Worm (Caenorhabditis elegans) whole organism, L2 larva: ENCODE measurements around the gene fzr-1.

Experiments
- C34F6.9 ChIP-seq: fragments of 150-350 bp; optimal IDR thresholded peaks from 2 replicates; lab custom pipeline; 2014; ENCODE audit warnings: missing biosample characterization, missing genetic modification characterization
- F13H6.1 ChIP-seq: sonication (generic microtip); optimal IDR thresholded peaks from 2 replicates; lab custom pipeline; 2016; ENCODE audit warnings: missing genetic modification characterization, missing compliant biosample characterization
- ZK546.5 ChIP-seq: sonication (generic microtip); optimal IDR thresholded peaks from 2 replicates; lab custom pipeline; 2017; ENCODE audit warnings: missing biosample characterization, missing genetic modification characterization
- aly-2 ChIP-seq: fragments of 150-350 bp; optimal IDR thresholded peaks from 2 replicates; lab custom pipeline; 2014; ENCODE audit warnings: missing biosample characterization, missing genetic modification characterization
- blmp-1 ChIP-seq: sonication (generic microtip); optimal IDR thresholded peaks from 2 replicates; lab custom pipeline; 2017; ENCODE audit warnings: missing genetic modification characterization, mild to moderate bottlenecking, missing compliant biosample characterization, antibody characterized with exemption, moderate library complexity; ENCODE audit not compliant: insufficient read depth
- crh-2 ChIP-seq: sonication (generic microtip); optimal IDR thresholded peaks from 2 replicates; lab custom pipeline; 2017; ENCODE audit warnings: missing biosample characterization, missing genetic modification characterization
- dmd-4 ChIP-seq: sonication (generic microtip); optimal IDR thresholded peaks from 2 replicates; lab custom pipeline; 2017; ENCODE audit warnings: missing biosample characterization, missing genetic modification characterization
- egl-27 ChIP-seq: sonication (generic microtip); optimal IDR thresholded peaks from 3 replicates; lab custom pipeline; 2017; ENCODE audit warnings: missing biosample characterization, missing genetic modification reagents, missing genetic modification characterization
- elt-1 ChIP-seq: fragments of 150-350 bp; optimal IDR thresholded peaks from 2 replicates; lab custom pipeline; 2014; ENCODE audit warnings: missing biosample characterization, missing genetic modification characterization
- elt-3 ChIP-seq: sonication (generic microtip); optimal IDR thresholded peaks from 2 replicates; lab custom pipeline; 2017; ENCODE audit warnings: missing biosample characterization, missing genetic modification characterization
- fos-1 ChIP-seq: fragments of 150-350 bp; optimal IDR thresholded peaks from 2 replicates; lab custom pipeline; 2014; ENCODE audit warnings: missing biosample characterization, missing genetic modification characterization
- lin-11 ChIP-seq: fragments of 150-350 bp; sonication (generic microtip); optimal IDR thresholded peaks from 2 replicates; lab custom pipeline; 2014; ENCODE audit warnings: missing biosample characterization, missing genetic modification characterization, inconsistent platforms, mixed read lengths
- lin-13 ChIP-seq: fragments of 150-350 bp; optimal IDR thresholded peaks from 2 replicates; lab custom pipeline; 2014; ENCODE audit warnings: missing biosample characterization, missing genetic modification reagents, missing genetic modification characterization
- lsy-2 ChIP-seq, 2 experiments: fragments of 150-350 bp in 1 of 2; sonication (generic microtip) in 1 of 2; optimal IDR thresholded peaks; 2 replicates each; lab custom pipeline; 2014 to 2017; ENCODE audit warnings: missing biosample characterization in 2 of 2, missing genetic modification characterization in 2 of 2
- mab-5 ChIP-seq: fragments of 150-350 bp; optimal IDR thresholded peaks from 2 replicates; lab custom pipeline; 2014; ENCODE audit warnings: missing biosample characterization, missing genetic modification characterization
- mdl-1 ChIP-seq, 2 experiments: fragments of 150-350 bp in 1 of 2; sonication (generic microtip) in 1 of 2; optimal IDR thresholded peaks; 2 replicates each; lab custom pipeline; 2017; ENCODE audit warnings: missing biosample characterization in 2 of 2, missing genetic modification characterization in 2 of 2
- nhr-11 ChIP-seq: fragments of 150-350 bp; optimal IDR thresholded peaks from 2 replicates; lab custom pipeline; 2014; ENCODE audit warnings: missing biosample characterization, missing genetic modification characterization
- nhr-12 ChIP-seq: fragments of 150-350 bp; optimal IDR thresholded peaks from 2 replicates; lab custom pipeline; 2014; ENCODE audit warnings: missing biosample characterization, missing genetic modification characterization
- nhr-21 ChIP-seq: fragments of 150-350 bp; optimal IDR thresholded peaks from 2 replicates; lab custom pipeline; 2014; ENCODE audit warnings: missing biosample characterization, missing genetic modification characterization
- nhr-25 ChIP-seq: fragments of 150-350 bp; sonication (generic microtip); optimal IDR thresholded peaks from 3 replicates; lab custom pipeline; 2014; ENCODE audit warnings: missing biosample characterization, missing genetic modification characterization
- nhr-6 ChIP-seq: fragments of 150-350 bp; optimal IDR thresholded peaks from 2 replicates; lab custom pipeline; 2014; ENCODE audit warnings: missing biosample characterization, missing genetic modification characterization
- nhr-77 ChIP-seq: fragments of 150-350 bp; optimal IDR thresholded peaks from 2 replicates; lab custom pipeline; 2014; ENCODE audit warnings: missing biosample characterization, missing genetic modification characterization
- sma-3 ChIP-seq: sonication (generic microtip); optimal IDR thresholded peaks from 2 replicates; lab custom pipeline; 2016; ENCODE audit warnings: missing genetic modification reagents, missing genetic modification characterization, missing compliant biosample characterization
- sma-9 ChIP-seq, 2 experiments: fragments of 150-350 bp in 1 of 2; sonication (generic microtip) in 1 of 2; optimal IDR thresholded peaks; 2 replicates each; lab custom pipeline; 2014 to 2016; ENCODE audit warnings: missing genetic modification characterization in 2 of 2, mild to moderate bottlenecking in 1 of 2, missing biosample characterization in 1 of 2, missing compliant biosample characterization in 1 of 2, missing genetic modification reagents in 1 of 2, moderate library complexity in 1 of 2
- snpc-4 ChIP-seq: fragments of 150-350 bp; optimal IDR thresholded peaks from 2 replicates; lab custom pipeline; 2014; ENCODE audit warnings: missing biosample characterization, missing genetic modification characterization
- unc-39 ChIP-seq: fragments of 150-350 bp; optimal IDR thresholded peaks from 2 replicates; lab custom pipeline; 2014; ENCODE audit warnings: missing biosample characterization, missing genetic modification characterization
- unc-55 ChIP-seq: fragments of 150-350 bp; sonication (generic microtip); optimal IDR thresholded peaks from 3 replicates; lab custom pipeline; 2014; ENCODE audit warnings: missing biosample characterization, missing genetic modification reagents, missing genetic modification characterization
- unc-62 ChIP-seq: fragments of 150-350 bp; optimal IDR thresholded peaks from 2 replicates; lab custom pipeline; 2014; ENCODE audit warnings: missing biosample characterization, missing genetic modification reagents, missing genetic modification characterization
- zag-1 ChIP-seq: fragments of 150-350 bp; optimal IDR thresholded peaks from 2 replicates; lab custom pipeline; 2014; ENCODE audit warnings: missing biosample characterization, missing genetic modification characterization
- ztf-1 ChIP-seq: fragments of 200-800 bp; sonication (Bioruptor generic); conservative IDR thresholded peaks from 2 replicates; pipeline ENCODE4 v1.3.6; 2022; ENCODE audit warnings: missing genetic modification characterization, missing compliant biosample characterization
- ztf-11 ChIP-seq: sonication (generic microtip); optimal IDR thresholded peaks from 2 replicates; lab custom pipeline; 2017; ENCODE audit warnings: missing biosample characterization, missing genetic modification characterization
- ztf-4 ChIP-seq: fragments of 150-350 bp; optimal IDR thresholded peaks from 2 replicates; lab custom pipeline; 2014; ENCODE audit warnings: missing biosample characterization, missing genetic modification characterization

fzr-1 gene

ce11 chrII:9684175-9684574 is 39.9 kb upstream of the fzr-1 start:
- no peak for TF ChIP-seq ztf-11 (tag; lab: Kevin White, UChicago)

- no peak for TF ChIP-seq nhr-25
- TF ChIP-seq blmp-1 (tag; lab: Kevin White, UChicago) = no peak
- TF ChIP-seq lsy-2 (tag; optimal IDR thresholded peaks at IDR 0.05; lab: Kevin White, UChicago) = no peak
- TF ChIP-seq nhr-6 (tag; lab: Kevin White, UChicago) = no peak
- no peak for TF ChIP-seq fos-1
- no peak for TF ChIP-seq nhr-21 (tag; lab: Kevin White, UChicago)
- TF ChIP-seq crh-2 (tag; lab: Kevin White, UChicago) = no peak
- no peak for TF ChIP-seq aly-2
- TF ChIP-seq ztf-1 (GFP tag; lab: Robert Waterston, UW) = no peak
- no peak for TF ChIP-seq nhr-77 (tag; lab: Kevin White, UChicago)
- no peak for TF ChIP-seq nhr-11
- TF ChIP-seq F13H6.1 = no peak
- TF ChIP-seq ZK546.5 (tag; lab: Kevin White, UChicago) = no peak
- TF ChIP-seq unc-55 = no peak
- TF ChIP-seq C34F6.9 = no peak
- no peak for TF ChIP-seq sma-3 (GFP tag; lab: Kevin White, UChicago)
- TF ChIP-seq sma-9 (GFP tag; optimal IDR thresholded peaks at IDR 0.05; lab: Kevin White, UChicago) = no peak
- TF ChIP-seq sma-9 (tag; optimal IDR thresholded peaks at IDR 0.05; lab: Kevin White, UChicago) = no peak
- TF ChIP-seq, all 48 proteins: peak for 0
These were observed 37.8 kb upstream of the fzr-1 start for ce11 chrII:9682044-9682443.

DNA sequence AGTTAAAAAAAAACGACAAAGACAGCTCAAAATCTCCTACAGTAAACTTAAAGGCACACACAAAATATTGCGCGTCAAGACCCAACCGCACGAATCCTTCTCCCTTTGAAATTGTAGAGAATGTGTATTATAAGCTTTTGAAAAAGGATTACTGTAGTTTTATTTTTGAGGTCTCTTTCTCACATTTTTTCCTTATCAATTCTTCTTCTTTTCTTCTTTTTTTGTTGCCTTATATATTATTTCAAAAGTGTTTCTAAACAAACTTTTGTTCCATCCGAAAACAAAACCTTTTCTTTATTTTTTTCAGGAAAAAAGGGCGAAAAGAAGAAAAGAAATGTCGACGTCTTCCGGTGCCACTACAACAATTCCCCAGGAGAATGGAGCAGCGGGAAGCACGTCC is 36.2 kb upstream of the fzr-1 start, which contains the start of gene ZK1320.13:
Gene ZK1320.13 (plus strand): TSS at position 301 of the 400 bp plus-strand sequence.
- TF ChIP-seq C34F6.9 (no peak), nhr-25 (no peak), sma-9 (GFP tag; optimal IDR thresholded peaks at IDR 0.05; lab: Kevin White, UChicago) (no peak), sma-9 (tag; optimal IDR thresholded peaks at IDR 0.05; lab: Kevin White, UChicago) (no peak), lsy-2 (tag; optimal IDR thresholded peaks at IDR 0.05; lab: Kevin White, UChicago) (no peak), nhr-21 (tag; lab: Kevin White, UChicago) (no peak), zag-1 (tag; lab: Kevin White, UChicago) (no peak), ztf-11 (tag; lab: Kevin White, UChicago) (no peak), elt-3 (tag; lab: Kevin White, UChicago) (no peak), egl-27 (tag; lab: Kevin White, UChicago) (no peak), ztf-4 (tag; lab: Kevin White, UChicago) (no peak), ztf-1 (GFP tag; lab: Robert Waterston, UW) (no peak), nhr-6 (tag; lab: Kevin White, UChicago) (no peak), fos-1 (no peak), elt-1 (no peak), lin-11 (tag; lab: Kevin White, UChicago) (no peak), lin-13 (GFP tag; lab: Kevin White, UChicago) (no peak), unc-62 (GFP tag; lab: Kevin White, UChicago) (no peak), nhr-11 (no peak), dmd-4 (tag; lab: Kevin White, UChicago) (no peak), nhr-77 (tag; lab: Kevin White, UChicago) (no peak)

DNA sequence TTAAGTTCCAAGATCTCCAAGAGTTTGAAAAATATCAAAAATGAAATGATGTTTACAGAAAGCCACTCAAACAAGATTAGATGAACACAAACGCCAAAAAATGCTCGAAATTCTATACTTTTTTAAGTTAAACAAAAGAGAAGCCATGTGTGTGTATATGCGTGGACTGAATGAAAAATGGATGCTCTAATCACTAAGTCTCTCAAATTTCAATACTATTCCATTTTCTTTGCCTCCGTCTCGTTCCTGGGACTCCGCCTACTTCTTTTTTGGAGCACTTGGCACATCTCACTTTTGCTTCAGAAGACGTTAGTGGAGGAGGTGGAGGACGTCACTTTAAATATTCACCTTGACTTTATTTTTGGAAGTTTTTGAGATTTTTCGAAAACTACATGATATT is 35.6 kb upstream of the fzr-1 start:
- TF ChIP-seq egl-27 (tag; lab: Kevin White, UChicago) (no peak), sma-9 (GFP tag; optimal IDR thresholded peaks at IDR 0.05; lab: Kevin White, UChicago) (no peak), sma-9 (tag; optimal IDR thresholded peaks at IDR 0.05; lab: Kevin White, UChicago) (no peak), ztf-1 (GFP tag; lab: Robert Waterston, UW) (no peak), unc-55 (peak; percentile 65), mab-5 (no peak), sma-3 (GFP tag; lab: Kevin White, UChicago) (no peak), C34F6.9 (peak; percentile 34), snpc-4 (tag; lab: Kevin White, UChicago) (no peak), mdl-1 (tag; optimal IDR thresholded peaks at IDR 0.05; lab: Kevin White, UChicago) (no peak), ZK546.5 (tag; lab: Kevin White, UChicago) (no peak), nhr-12 (tag; lab: Kevin White, UChicago) (no peak), F13H6.1 (no peak), lsy-2 (tag; optimal IDR thresholded peaks at IDR 0.05; lab: Kevin White, UChicago) (no peak), lin-13 (GFP tag; lab: Kevin White, UChicago) (no peak), crh-2 (tag; lab: Kevin White, UChicago) (no peak)

DNA sequence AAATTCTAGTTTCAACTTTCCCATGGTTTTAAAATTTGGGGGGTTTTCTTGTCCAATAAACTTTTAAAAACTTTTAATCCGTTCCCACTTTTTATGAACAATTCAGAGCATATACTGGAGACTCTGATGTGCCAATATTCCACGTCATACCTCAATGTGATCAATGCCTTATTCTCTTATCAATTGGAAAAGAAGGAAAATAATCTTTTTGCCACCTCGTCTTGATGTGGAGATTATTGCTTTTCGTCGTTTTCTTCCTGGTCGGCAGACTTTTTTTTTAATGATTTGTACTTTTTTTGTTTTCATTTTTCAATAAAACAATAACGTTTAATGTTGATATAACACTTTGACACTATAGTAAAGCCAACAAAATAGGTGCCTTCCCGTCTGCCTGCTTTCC is 33.2 kb upstream of the fzr-1 start:
- TF ChIP-seq crh-2 (tag; lab: Kevin White, UChicago) (peak; percentile 50), unc-39 (tag; lab: Kevin White, UChicago) (no peak), fos-1 (peak; percentile 40)
